Fruit fly (Drosophila melanogaster): Measurements from ENCODE around the gene 825-Oak.
"Not testable (repeated sequence)": the region's sequence is repeated elsewhere in the genome, so short reads cannot be mapped to it uniquely, and the experiment has no call there.

825-Oak gene

dm6 chr3L:19472128-19472527, at the start of gene 825-Oak, which contains the start of gene CG12519:
TSS of gene 825-Oak (minus strand) at chr3L:19472228.
TSS of gene CG12519 (plus strand) at chr3L:19472491.
- not testable (repeated sequence) for TF ChIP-seq insv (GFP tag; optimal IDR thresholded peaks at IDR 0.05); Sin3A (optimal IDR thresholded peaks at IDR 0.05); CG10267 (tag; optimal IDR thresholded peaks at IDR 0.05)

dm6 chr3L:19521093-19521492, 49.1 kb upstream of the 825-Oak start:
- TF ChIP-seq dmrt99B (tag; optimal IDR thresholded peaks at IDR 0.05) = no peak
- TF ChIP-seq CG8359 (GFP tag; optimal IDR thresholded peaks at IDR 0.05; ENCODE audit: borderline replicate concordance) = peak; percentile 93

dm6 chr3L:19520645-19521044, 48.6 kb upstream of the 825-Oak start, which contains the start of gene Cpr76Bc:
TSS of gene Cpr76Bc (plus strand) at chr3L:19520945.
- TF ChIP-seq Drgx (GFP tag; IDR thresholded peaks at IDR 0.05) = 0 out of 2 replicates have a peak, but pooled peaks have one; percentile 37
- TF ChIP-seq oc (tag; optimal IDR thresholded peaks at IDR 0.05) = peak; percentile 12
- no peak for TF ChIP-seq Hr39 (optimal IDR thresholded peaks at IDR 0.05)
- TF ChIP-seq Ets65A (GFP tag) = peak; percentile 26

dm6 chr3L:19519349-19519748, 47.3 kb upstream of the 825-Oak start, which contains the start of gene Cpr76Bb:
TSS of gene Cpr76Bb (plus strand) at chr3L:19519649.
- TF ChIP-seq CG14965 (GFP tag; optimal IDR thresholded peaks at IDR 0.05; ENCODE audit: borderline replicate concordance) (no peak), sqz (GFP tag; optimal IDR thresholded peaks at IDR 0.05) (no peak), Sin3A (optimal IDR thresholded peaks at IDR 0.05) (no peak), HLH4C (GFP tag; IDR thresholded peaks at IDR 0.05; ENCODE audit: partially characterized antibody) (no peak), H2.0 (GFP tag; IDR thresholded peaks at IDR 0.05) (no peak)

dm6 chr3L:19518232-19518631, 46.2 kb upstream of the 825-Oak start, which contains the start of gene Cpr76Ba:
TSS of gene Cpr76Ba (minus strand) at chr3L:19518332.
- no peak for TF ChIP-seq hbn (GFP tag; IDR thresholded peaks at IDR 0.05; ENCODE audit: partially characterized antibody)
- TF ChIP-seq pum (GFP tag; optimal IDR thresholded peaks at IDR 0.05) = no peak
- no peak for TF ChIP-seq Sin3A (optimal IDR thresholded peaks at IDR 0.05)
- TF ChIP-seq shn (GFP tag; optimal IDR thresholded peaks at IDR 0.05) = no peak
- TF ChIP-seq schlank (tag; optimal IDR thresholded peaks at IDR 0.05) = no peak
- no peak for TF ChIP-seq ttk (GFP tag; IDR thresholded peaks at IDR 0.05)
- no peak for TF ChIP-seq sens-2 (GFP tag; IDR thresholded peaks at IDR 0.05)
- TF ChIP-seq CG18619 (GFP tag; optimal IDR thresholded peaks at IDR 0.05) = no peak
- TF ChIP-seq bbx (GFP tag; IDR thresholded peaks at IDR 0.05; ENCODE audit: partially characterized antibody) = no peak
- TF ChIP-seq CG9727 (GFP tag; optimal IDR thresholded peaks at IDR 0.05) = no peak
- no peak for TF ChIP-seq CG10366 (GFP tag; IDR thresholded peaks at IDR 0.05)
- TF ChIP-seq CG3281 (GFP tag; optimal IDR thresholded peaks at IDR 0.05) = no peak
- TF ChIP-seq emc (GFP tag; optimal IDR thresholded peaks at IDR 0.05) = no peak
- no peak for TF ChIP-seq Usf (GFP tag; optimal IDR thresholded peaks at IDR 0.05)

- TF ChIP-seq Bteb2 (GFP tag; optimal IDR thresholded peaks at IDR 0.05) (peak; percentile 73), unc-4 (GFP tag; IDR thresholded peaks at IDR 0.05; ENCODE audit: partially characterized antibody) (no peak), CG2712 (tag; optimal IDR thresholded peaks at IDR 0.05) (peak; percentile 79), ATbp (GFP tag; optimal IDR thresholded peaks at IDR 0.05) (peak; percentile 84), HLH3B (GFP tag; IDR thresholded peaks at IDR 0.05) (peak; percentile 94), Med (GFP tag) (peak; percentile 99), Camta (GFP tag; optimal IDR thresholded peaks at IDR 0.05) (peak; percentile 97), Vsx1 (GFP tag; optimal IDR thresholded peaks at IDR 0.05) (peak; percentile 84), sisA (GFP tag; IDR thresholded peaks at IDR 0.05) (peak; percentile 91), Poxn (GFP tag; IDR thresholded peaks at IDR 0.05) (peak; percentile 64), wdn (GFP tag; IDR thresholded peaks at IDR 0.05) (peak; percentile 87), CG13287 (GFP tag; IDR thresholded peaks at IDR 0.05; ENCODE audit: partially characterized antibody) (peak; percentile 59; the same call in 1 of the 2 replicates), CG7556 (GFP tag; optimal IDR thresholded peaks at IDR 0.05) (no peak), Meics (GFP tag; optimal IDR thresholded peaks at IDR 0.05) (peak; percentile 92), hth (optimal IDR thresholded peaks at IDR 0.05) (no peak), CG9876 (GFP tag; optimal IDR thresholded peaks at IDR 0.05) (peak; percentile 94), Ssrp (tag; optimal IDR thresholded peaks at IDR 0.05) (peak; percentile 71), CG31224 (GFP tag; IDR thresholded peaks at IDR 0.05) (peak; percentile 84)
Measured at dm6 chr3L:19516547-19516946, 44.5 kb upstream of the 825-Oak start.
